Fruit fly (Drosophila melanogaster): ENCODE measurements around the gene CG14629.

DNA sequence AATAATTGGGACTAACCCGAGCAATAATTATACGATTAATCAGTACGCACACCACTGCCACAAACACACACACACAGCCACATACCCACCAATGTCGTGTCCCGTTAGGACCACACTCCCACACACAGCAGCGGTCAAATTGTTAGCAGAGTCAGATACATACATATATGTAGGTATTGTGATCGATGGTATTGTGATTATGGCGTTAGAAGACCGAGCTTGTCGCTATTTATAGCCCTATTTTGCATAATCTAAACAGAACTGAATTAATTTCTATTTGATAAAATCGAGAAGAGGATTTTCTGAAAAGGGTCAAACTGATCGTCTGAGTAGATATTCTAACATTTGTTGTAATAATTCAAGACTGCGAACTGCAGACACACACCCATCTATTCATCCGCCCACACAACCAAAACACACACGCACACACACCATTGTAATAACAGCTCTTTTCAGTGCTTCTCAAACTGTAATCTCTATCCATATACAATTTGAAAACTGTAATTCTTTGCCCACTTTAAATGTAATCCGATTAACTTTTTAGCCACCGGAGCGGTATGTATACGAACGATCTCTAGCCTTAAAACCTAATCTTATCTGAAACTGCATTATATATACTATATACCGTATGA is 9.8 kb upstream of the CG14629 start:
- TF ChIP-seq ttk (optimal IDR thresholded peaks at IDR 0.05) (no peak), Sin3A (optimal IDR thresholded peaks at IDR 0.05) (no peak)
